Fruit fly (Drosophila melanogaster): Measurements from ENCODE around the gene Dhps.
"Not testable (repeated sequence)": the region's sequence is repeated elsewhere in the genome, so short reads cannot be mapped to it uniquely, and the experiment has no call there.

- not testable (repeated sequence) for TF ChIP-seq CTCF, CG8478 (optimal IDR thresholded peaks at IDR 0.05)
These were observed 40.3 kb downstream of the Dhps start, which contains the start of gene Dscam4 for dm6 chr3L:8238347-8238746.

Data from S2 (cell line).